Fruit fly (Drosophila melanogaster) whole organism, embryonic: ENCODE results near the gene lectin-37Db.
A peak's percentile ranks its signal among the peaks of the same experiment; 100 is the strongest.

ENCODE experiments used
- Ada2b ChIP-seq: fragments of 200-800 bp; sonication (Bioruptor generic); IDR thresholded peaks from 2 replicates; pipeline ENCODE4 v1.3.6; 2022; ENCODE audit warnings: missing biosample characterization, missing genetic modification characterization
- Awh ChIP-seq: fragments of 200-800 bp; sonication (Bioruptor generic); IDR thresholded peaks from 2 replicates; pipeline ENCODE4, ENCODE4 v1.3.6; 2022; ENCODE audit warnings: missing biosample characterization, missing genetic modification characterization
- CG10209 ChIP-seq: fragments of 200-800 bp; sonication (Bioruptor generic); optimal IDR thresholded peaks from 3 replicates; lab custom pipeline; 2017; ENCODE audit warnings: missing biosample characterization, mild to moderate bottlenecking, missing genetic modification characterization, missing genetic modification reagents
- CG11504 ChIP-seq: fragments of 200-800 bp; sonication (Bioruptor generic); optimal IDR thresholded peaks from 3 replicates; lab custom pipeline; 2019; ENCODE audit warnings: missing biosample characterization, mild to moderate bottlenecking, missing genetic modification characterization, moderate library complexity
- CG12391 ChIP-seq: fragments of 200-800 bp; sonication (Bioruptor generic); optimal IDR thresholded peaks from 3 replicates; lab custom pipeline; 2018; ENCODE audit warnings: missing biosample characterization, mild to moderate bottlenecking, missing genetic modification characterization, moderate library complexity
- CG14441 ChIP-seq: fragments of 200-800 bp; sonication (Bioruptor generic); IDR thresholded peaks from 2 replicates; pipeline ENCODE4 v1.3.6; 2022; ENCODE audit warnings: missing biosample characterization, missing genetic modification characterization
- CG17361 ChIP-seq: fragments of 200-800 bp; sonication (Bioruptor generic); IDR thresholded peaks from 3 replicates; pipeline ENCODE4 v1.3.6; 2022; ENCODE audit warnings: missing biosample characterization, missing genetic modification characterization
- CG17802 ChIP-seq: fragments of 200-800 bp; sonication (Bioruptor generic); optimal IDR thresholded peaks from 2 replicates; lab custom pipeline; 2018; ENCODE audit warnings: missing biosample characterization, mild to moderate bottlenecking, missing genetic modification characterization, moderate library complexity
- CG32532 ChIP-seq: fragments of 200-800 bp; sonication (Bioruptor generic); IDR thresholded peaks from 2 replicates; pipeline ENCODE4 v1.3.6; 2022; ENCODE audit warnings: missing biosample characterization, missing genetic modification characterization
- CG32772 ChIP-seq: fragments of 200-800 bp; sonication (Bioruptor generic); IDR thresholded peaks from 2 replicates; pipeline ENCODE4 v1.3.6; 2022; ENCODE audit warnings: missing biosample characterization, missing genetic modification characterization
- CG4730 ChIP-seq: fragments of 200-800 bp; sonication (Bioruptor generic); IDR thresholded peaks from 2 replicates; pipeline ENCODE4 v1.3.6; 2022; ENCODE audit warnings: missing biosample characterization, missing genetic modification characterization
- CG4820 ChIP-seq: fragments of 200-800 bp; sonication (Bioruptor generic); optimal IDR thresholded peaks from 3 replicates; lab custom pipeline; 2016; ENCODE audit warnings: missing biosample characterization, missing genetic modification characterization
- CG6654 ChIP-seq: fragments of 200-800 bp; sonication (Bioruptor generic); optimal IDR thresholded peaks from 2 replicates; lab custom pipeline; 2017; ENCODE audit warnings: missing biosample characterization, mild to moderate bottlenecking, missing genetic modification characterization
- Camta ChIP-seq: fragments of 200-800 bp; sonication (Bioruptor generic); optimal IDR thresholded peaks from 2 replicates; lab custom pipeline; 2016; ENCODE audit warnings: missing biosample characterization, missing genetic modification characterization
- Dfd ChIP-seq, 2 experiments: fragments of >200 bp; optimal IDR thresholded peaks; 2 replicates each; lab custom pipeline; 2017; ENCODE audit warnings: missing biosample characterization in 2 of 2, missing genetic modification characterization in 2 of 2
- Doc2 ChIP-seq: fragments of 200-800 bp; sonication (Bioruptor generic); IDR thresholded peaks from 2 replicates; pipeline ENCODE4 v1.3.6; 2022; ENCODE audit warnings: missing biosample characterization, missing genetic modification characterization
- E2f1 ChIP-seq: fragments of 200-800 bp; sonication (Bioruptor generic); IDR thresholded peaks from 2 replicates; pipeline ENCODE4 v1.3.6; 2022; ENCODE audit warnings: missing biosample characterization, missing genetic modification characterization
- HLH4C ChIP-seq: fragments of 200-800 bp; sonication (Bioruptor generic); IDR thresholded peaks from 3 replicates; pipeline ENCODE4 v1.3.6; 2022; ENCODE audit warnings: missing biosample characterization, missing genetic modification characterization; ENCODE audit not compliant: partially characterized antibody
- HLH54F ChIP-seq: fragments of 200-800 bp; sonication (Bioruptor generic); optimal IDR thresholded peaks from 3 replicates; lab custom pipeline; 2016; ENCODE audit warnings: missing biosample characterization, missing genetic modification characterization
- HLHmδ ChIP-seq: fragments of 200-800 bp; sonication (Bioruptor generic); optimal IDR thresholded peaks from 2 replicates; lab custom pipeline; 2018; ENCODE audit warnings: missing biosample characterization, mild to moderate bottlenecking, missing genetic modification characterization, moderate library complexity
- Hr78 ChIP-seq, 2 experiments: fragments of 200-800 bp in 1 of 2; fragments of >200 bp in 1 of 2; sonication (Bioruptor generic) in 1 of 2; optimal IDR thresholded peaks; 2 replicates each; lab custom pipeline; 2017 to 2019; ENCODE audit warnings: missing biosample characterization in 2 of 2, missing genetic modification characterization in 2 of 2, mild to moderate bottlenecking in 1 of 2, moderate library complexity in 1 of 2
- Med ChIP-seq: fragments of 200-800 bp; sonication (Bioruptor generic); peaks from one replicate; lab custom pipeline; 2016; ENCODE audit warnings: missing biosample characterization, missing genetic modification characterization, mild to moderate bottlenecking, inconsistent platforms, moderate library complexity
- Ravus ChIP-seq: fragments of 200-800 bp; sonication (Bioruptor generic); IDR thresholded peaks from 2 replicates; pipeline ENCODE4 v1.3.6; 2022; ENCODE audit warnings: missing biosample characterization, missing genetic modification characterization
- Tbp ChIP-seq: fragments of >200 bp; optimal IDR thresholded peaks from 2 replicates; lab custom pipeline; 2018; ENCODE audit warnings: missing biosample characterization, missing genetic modification characterization
- btn ChIP-seq: fragments of 200-800 bp; sonication (Bioruptor generic); optimal IDR thresholded peaks from 2 replicates; lab custom pipeline; 2016; ENCODE audit warnings: missing biosample characterization, missing genetic modification characterization
- caup ChIP-seq: fragments of 200-800 bp; sonication (Bioruptor generic); optimal IDR thresholded peaks from 3 replicates; lab custom pipeline; 2017; ENCODE audit warnings: missing biosample characterization, mild to moderate bottlenecking, missing genetic modification characterization, moderate library complexity; ENCODE audit not compliant: severe bottlenecking
- dmrt99B ChIP-seq: fragments of 200-800 bp; sonication (Bioruptor generic); optimal IDR thresholded peaks from 2 replicates; lab custom pipeline; 2018; ENCODE audit warnings: missing biosample characterization, mild to moderate bottlenecking, missing genetic modification characterization, moderate library complexity
- ewg ChIP-seq: fragments of 200-800 bp; sonication (Bioruptor generic); optimal IDR thresholded peaks from 3 replicates; lab custom pipeline; 2017; ENCODE audit warnings: mild to moderate bottlenecking, missing biosample characterization, missing genetic modification reagents, missing genetic modification characterization
- gcm2 ChIP-seq: fragments of 200-800 bp; sonication (Bioruptor generic); optimal IDR thresholded peaks from 2 replicates; lab custom pipeline; 2016; ENCODE audit warnings: missing biosample characterization, missing genetic modification characterization
- gem ChIP-seq: fragments of 200-800 bp; sonication (Bioruptor generic); optimal IDR thresholded peaks from 2 replicates; lab custom pipeline; 2019; ENCODE audit warnings: missing biosample characterization, mild to moderate bottlenecking, missing genetic modification characterization, moderate library complexity
- grau ChIP-seq: fragments of 200-800 bp; optimal IDR thresholded peaks from 3 replicates; lab custom pipeline; 2019; ENCODE audit warnings: missing biosample characterization, mild to moderate bottlenecking, missing genetic modification characterization, moderate library complexity
- hth ChIP-seq: fragments of >200 bp; optimal IDR thresholded peaks from 2 replicates; lab custom pipeline; 2017; ENCODE audit warnings: inconsistent platforms
- kah ChIP-seq: fragments of 200-800 bp; sonication (Bioruptor generic); optimal IDR thresholded peaks from 2 replicates; lab custom pipeline; 2018; ENCODE audit warnings: missing biosample characterization, mild to moderate bottlenecking, missing genetic modification characterization
- kay ChIP-seq: fragments of 200-800 bp; sonication (Bioruptor generic); optimal IDR thresholded peaks from 2 replicates; lab custom pipeline; 2016; ENCODE audit warnings: missing biosample characterization, missing genetic modification characterization
- maf-S ChIP-seq: fragments of 200-800 bp; sonication (Bioruptor generic); optimal IDR thresholded peaks from 2 replicates; lab custom pipeline; 2016; ENCODE audit warnings: missing biosample characterization, missing genetic modification characterization
- peb ChIP-seq: fragments of 200-800 bp; sonication (Bioruptor generic); IDR thresholded peaks from 2 replicates; pipeline ENCODE4 v1.3.6; 2022; ENCODE audit warnings: missing biosample characterization, missing genetic modification characterization
- phol ChIP-seq: fragments of 200-800 bp; sonication (Bioruptor generic); optimal IDR thresholded peaks from 3 replicates; lab custom pipeline; 2018; ENCODE audit warnings: missing biosample characterization, mild to moderate bottlenecking, missing genetic modification characterization, moderate library complexity
- schlank ChIP-seq: fragments of 200-800 bp; sonication (Bioruptor generic); optimal IDR thresholded peaks from 2 replicates; lab custom pipeline; 2018; ENCODE audit warnings: missing biosample characterization, mild to moderate bottlenecking, missing genetic modification characterization
- sens ChIP-seq: fragments of 200-800 bp; sonication (Bioruptor generic); peaks from one replicate; lab custom pipeline; 2016; ENCODE audit warnings: missing biosample characterization, missing genetic modification characterization
- shn ChIP-seq: fragments of 200-800 bp; sonication (Bioruptor generic); optimal IDR thresholded peaks from 3 replicates; lab custom pipeline; 2016; ENCODE audit warnings: missing biosample characterization, missing genetic modification characterization
- sim ChIP-seq: fragments of 200-800 bp; sonication (Bioruptor generic); IDR thresholded peaks from 2 replicates; pipeline ENCODE4 v1.3.6; 2022; ENCODE audit warnings: missing biosample characterization, missing genetic modification characterization
- slbo ChIP-seq: fragments of 200-800 bp; sonication (Bioruptor generic); IDR thresholded peaks from 2 replicates; pipeline ENCODE4 v1.3.6; 2022; ENCODE audit warnings: missing biosample characterization, missing genetic modification characterization
- sna ChIP-seq: fragments of 200-800 bp; sonication (Bioruptor generic); IDR thresholded peaks from 2 replicates; pipeline ENCODE4 v1.3.6; 2022; ENCODE audit warnings: missing biosample characterization, missing genetic modification characterization; ENCODE audit not compliant: partially characterized antibody
- sqz ChIP-seq: fragments of 200-800 bp; sonication (Bioruptor generic); optimal IDR thresholded peaks from 3 replicates; lab custom pipeline; 2018; ENCODE audit warnings: missing biosample characterization, mild to moderate bottlenecking, missing genetic modification characterization
- ssp ChIP-seq: fragments of 200-800 bp; sonication (Bioruptor generic); IDR thresholded peaks from 2 replicates; pipeline ENCODE4 v1.3.6; 2022; ENCODE audit warnings: missing biosample characterization, missing genetic modification characterization
- stc ChIP-seq: fragments of 200-800 bp; sonication (Bioruptor generic); IDR thresholded peaks from 2 replicates; pipeline ENCODE4 v1.3.6; 2022; ENCODE audit warnings: missing biosample characterization, missing genetic modification characterization
- sug ChIP-seq: fragments of 200-800 bp; optimal IDR thresholded peaks from 2 replicates; lab custom pipeline; 2019; ENCODE audit warnings: missing biosample characterization, mild to moderate bottlenecking, missing genetic modification characterization, moderate library complexity
- tx ChIP-seq: fragments of 200-800 bp; sonication (Bioruptor generic); optimal IDR thresholded peaks from 2 replicates; lab custom pipeline; 2016; ENCODE audit warnings: missing biosample characterization, missing genetic modification characterization
- vnd ChIP-seq: fragments of 200-800 bp; sonication (Bioruptor generic); IDR thresholded peaks from 3 replicates; pipeline ENCODE4 v1.3.6; 2022; ENCODE audit warnings: missing biosample characterization, missing genetic modification characterization; ENCODE audit not compliant: partially characterized antibody
- wek ChIP-seq: fragments of 200-800 bp; sonication (Bioruptor generic); optimal IDR thresholded peaks from 3 replicates; lab custom pipeline; 2018; ENCODE audit warnings: missing biosample characterization, mild to moderate bottlenecking, missing genetic modification characterization, moderate library complexity
- zf30C ChIP-seq: fragments of 200-800 bp; sonication (Bioruptor generic); optimal IDR thresholded peaks from 3 replicates; lab custom pipeline; 2018; ENCODE audit warnings: missing biosample characterization, mild to moderate bottlenecking, missing genetic modification characterization

The lectin-37Db gene

dm6 chr2L:19413118-19413893, 5.6 kb upstream of the lectin-37Db start:
- no peak for TF ChIP-seq stc (GFP tag; lab: Robert Waterston, UW)
- no peak for TF ChIP-seq CG6654 (GFP tag; lab: Kevin White, UChicago)
- no peak for TF ChIP-seq Camta (GFP tag; lab: Kevin White, UChicago)
- TF ChIP-seq grau (tag; lab: Kevin White, UChicago): peak; percentile 77
- TF ChIP-seq peb (GFP tag; lab: Robert Waterston, UW): no peak
- no peak for TF ChIP-seq sna
- no peak for TF ChIP-seq Dfd (GFP tag; optimal IDR thresholded peaks at IDR 0.05; lab: Kevin White, UChicago)
- TF ChIP-seq Doc2: no peak
- TF ChIP-seq sug (tag; lab: Kevin White, UChicago): no peak
- TF ChIP-seq shn (GFP tag; lab: Kevin White, UChicago): no peak
- TF ChIP-seq Ada2b (GFP tag; lab: Robert Waterston, UW): no peak
- no peak for TF ChIP-seq slbo (GFP tag; lab: Robert Waterston, UW)
- TF ChIP-seq sim (GFP tag; lab: Robert Waterston, UW): no peak
- TF ChIP-seq gem (tag; lab: Kevin White, UChicago): peak; percentile 32
- no peak for TF ChIP-seq maf-S (GFP tag; lab: Kevin White, UChicago)
- TF ChIP-seq CG17802 (tag; lab: Kevin White, UChicago): no peak
- peak; percentile 14 for TF ChIP-seq phol (tag; lab: Kevin White, UChicago)
- no peak for TF ChIP-seq sqz (GFP tag; lab: Kevin White, UChicago)
- TF ChIP-seq vnd: no peak
- TF ChIP-seq Awh (GFP tag; lab: Robert Waterston, UW): no peak
- TF ChIP-seq zf30C (GFP tag; lab: Kevin White, UChicago): no peak
- TF ChIP-seq HLH4C (GFP tag; lab: Robert Waterston, UW): no peak
- TF ChIP-seq CG17361 (GFP tag; lab: Robert Waterston, UW): 0 out of 3 replicates have a peak, but pooled peaks have one; percentile 24
- TF ChIP-seq CG11504 (tag; lab: Kevin White, UChicago): no peak
- TF ChIP-seq caup: no peak
- TF ChIP-seq sens: peak; percentile 56
- no peak for TF ChIP-seq kay (GFP tag; lab: Kevin White, UChicago)
- TF ChIP-seq CG32532 (GFP tag; lab: Robert Waterston, UW): no peak
- TF ChIP-seq E2f1 (GFP tag; lab: Robert Waterston, UW): no peak
- no peak for TF ChIP-seq tx (GFP tag; lab: Kevin White, UChicago)
- TF ChIP-seq schlank (tag; lab: Kevin White, UChicago): no peak
- TF ChIP-seq btn (GFP tag; lab: Kevin White, UChicago): no peak
- no peak for TF ChIP-seq ewg (GFP tag; lab: Kevin White, UChicago)
- no peak for TF ChIP-seq hth (lab: Kevin White, UChicago)
- peak; percentile 0 for TF ChIP-seq Med (GFP tag; lab: Kevin White, UChicago)
- TF ChIP-seq CG32772: no peak
- TF ChIP-seq gcm2: no peak
- TF ChIP-seq dmrt99B (tag; lab: Kevin White, UChicago): peak; percentile 18
- TF ChIP-seq Hr78 (GFP tag; optimal IDR thresholded peaks at IDR 0.05; lab: Kevin White, UChicago): peak in 1 of 2 experiments; percentile 46
- TF ChIP-seq kah (GFP tag; lab: Kevin White, UChicago): no peak
- TF ChIP-seq CG4820 (GFP tag; lab: Kevin White, UChicago): no peak
- TF ChIP-seq CG12391: no peak
- no peak for TF ChIP-seq ssp (GFP tag; lab: Robert Waterston, UW)
- no peak for TF ChIP-seq CG14441
- no peak for TF ChIP-seq Ravus (GFP tag; lab: Robert Waterston, UW)
- TF ChIP-seq HLHmδ (GFP tag; lab: Kevin White, UChicago): no peak
- TF ChIP-seq wek (GFP tag; lab: Kevin White, UChicago): no peak
- TF ChIP-seq Tbp (GFP tag; lab: Kevin White, UChicago): no peak
- no peak for TF ChIP-seq CG4730 (GFP tag; lab: Robert Waterston, UW)
- TF ChIP-seq HLH54F: no peak
- TF ChIP-seq CG10209: no peak
